Worm (Caenorhabditis elegans): ENCODE results near the gene srg-23.
A peak's percentile ranks its signal among the peaks of the same experiment; 100 is the strongest.

Gene srg-23

DNA sequence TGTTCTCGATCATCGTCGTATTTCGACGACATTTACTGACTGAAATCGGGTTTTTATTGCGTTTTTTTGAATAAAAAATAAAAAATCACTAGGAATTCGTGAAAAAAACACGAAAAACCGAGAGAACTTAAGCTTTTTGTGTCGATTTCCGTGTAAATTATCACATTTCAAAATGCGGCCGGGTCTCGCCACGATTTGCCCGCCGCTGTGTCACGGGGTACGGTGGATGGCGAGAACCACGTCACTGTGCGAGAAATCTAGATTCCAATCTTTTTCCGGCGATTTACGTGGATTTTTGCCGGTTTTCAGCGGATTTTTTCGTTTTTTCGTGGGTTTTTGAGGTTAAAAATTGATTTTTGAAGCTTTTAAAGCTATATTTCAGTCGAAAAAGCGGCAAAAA lies 19.0 kb downstream of the srg-23 start, which contains the start of gene Y25C1A.8 (continued):
- TF ChIP-seq F49E8.2 (tag; optimal IDR thresholded peaks at IDR 0.05; ENCODE audit: borderline replicate concordance): peak; percentile 67
- TF ChIP-seq mxl-2 (GFP tag; conservative IDR thresholded peaks at IDR 0.05): 0 out of 2 replicates have a peak, but pooled peaks have one; percentile 49
- no peak for TF ChIP-seq R02D3.7 (tag; optimal IDR thresholded peaks at IDR 0.05)
- TF ChIP-seq cey-2 (tag; optimal IDR thresholded peaks at IDR 0.05; ENCODE audit: borderline replicate concordance, insufficient read depth): no peak
- no peak for TF ChIP-seq fos-1 (tag; optimal IDR thresholded peaks at IDR 0.05)
- TF ChIP-seq dmd-6 (GFP tag; IDR thresholded peaks at IDR 0.05): peak; percentile 83
- peak; percentile 71 for TF ChIP-seq dmd-9 (GFP tag; IDR thresholded peaks at IDR 0.05)
- peak; percentile 70; the same call in 1 of the 2 replicates for TF ChIP-seq F44E2.7 (GFP tag; IDR thresholded peaks at IDR 0.05)
- TF ChIP-seq sdz-12 (GFP tag; optimal IDR thresholded peaks at IDR 0.05): no peak
- no peak for TF ChIP-seq egl-27 (tag; optimal IDR thresholded peaks at IDR 0.05)
- TF ChIP-seq snpc-1.2 (GFP tag; IDR thresholded peaks at IDR 0.05): peak; percentile 66
- peak; percentile 81 for TF ChIP-seq madf-9 (GFP tag; conservative IDR thresholded peaks at IDR 0.05)
- TF ChIP-seq lin-39 (tag; optimal IDR thresholded peaks at IDR 0.05): no peak
- TF ChIP-seq F37D6.2 (tag; optimal IDR thresholded peaks at IDR 0.05): peak; percentile 78
- no peak for TF ChIP-seq ama-1 (optimal IDR thresholded peaks at IDR 0.05)
- TF ChIP-seq mes-2 (tag; optimal IDR thresholded peaks at IDR 0.05; ENCODE audit: poor library complexity, severe bottlenecking): peak; percentile 96
- TF ChIP-seq nhr-28 (tag; optimal IDR thresholded peaks at IDR 0.05): peak; percentile 64
- TF ChIP-seq aha-1 (tag): peak; percentile 99
- peak; percentile 83 for TF ChIP-seq arid-1 (GFP tag; conservative IDR thresholded peaks at IDR 0.05)
- TF ChIP-seq Y75B8A.6 (GFP tag; IDR thresholded peaks at IDR 0.05): no peak
- TF ChIP-seq zfp-3 (GFP tag; conservative IDR thresholded peaks at IDR 0.05): peak; percentile 85
- TF ChIP-seq duxl-1 (tag; optimal IDR thresholded peaks at IDR 0.05; ENCODE audit: poor library complexity): peak; percentile 95
- TF ChIP-seq nhr-6 (tag; optimal IDR thresholded peaks at IDR 0.05): peak; percentile 82
- no peak for TF ChIP-seq D1046.2 (GFP tag; IDR thresholded peaks at IDR 0.05)
- peak in 1 of 2 experiments; percentile 92 for TF ChIP-seq unc-62 (GFP tag; optimal IDR thresholded peaks at IDR 0.05 in 1 of 2)
- TF ChIP-seq unc-62 (tag; optimal IDR thresholded peaks at IDR 0.05): no peak
- TF ChIP-seq ZK337.2 (GFP tag; IDR thresholded peaks at IDR 0.05): peak; percentile 61; the same call in 1 of the 2 replicates
- TF ChIP-seq daf-19 (GFP tag; conservative IDR thresholded peaks at IDR 0.05): no peak
- peak; percentile 6 for TF ChIP-seq pqm-1 (tag; optimal IDR thresholded peaks at IDR 0.05)
- TF ChIP-seq daf-12 (tag; optimal IDR thresholded peaks at IDR 0.05): no peak
- peak; percentile 47 for TF ChIP-seq zfp-2 (tag; optimal IDR thresholded peaks at IDR 0.05)
- TF ChIP-seq fkh-10 (GFP tag; optimal IDR thresholded peaks at IDR 0.05): peak; percentile 53
- TF ChIP-seq daf-16 (GFP tag; optimal IDR thresholded peaks at IDR 0.05): peak in 1 of 2 experiments; percentile 54
- peak; percentile 49 for TF ChIP-seq daf-16 (tag; optimal IDR thresholded peaks at IDR 0.05)
- TF ChIP-seq nhr-41 (GFP tag; IDR thresholded peaks at IDR 0.05): no peak
- peak; percentile 82 for TF ChIP-seq egl-43 (GFP tag; IDR thresholded peaks at IDR 0.05)
- TF ChIP-seq ceh-20 (GFP tag; IDR thresholded peaks at IDR 0.05): peak; percentile 86
- peak; percentile 92 for TF ChIP-seq rbr-2 (tag; optimal IDR thresholded peaks at IDR 0.05)
- TF ChIP-seq nhr-42 (GFP tag; IDR thresholded peaks at IDR 0.05): peak; percentile 75
- TF ChIP-seq lir-3 (tag; optimal IDR thresholded peaks at IDR 0.05): no peak
- no peak for TF ChIP-seq tag-97 (GFP tag; IDR thresholded peaks at IDR 0.05)
- no peak for TF ChIP-seq F26F4.8 (GFP tag; conservative IDR thresholded peaks at IDR 0.05)
- peak; percentile 63 for TF ChIP-seq mxl-3 (GFP tag; optimal IDR thresholded peaks at IDR 0.05)
- TF ChIP-seq spr-1 (tag; optimal IDR thresholded peaks at IDR 0.05): peak; percentile 92
- TF ChIP-seq dpl-1 (GFP tag; optimal IDR thresholded peaks at IDR 0.05): peak; percentile 84
- TF ChIP-seq tra-1 (GFP tag; IDR thresholded peaks at IDR 0.05): peak; percentile 55; the same call in 1 of the 2 replicates
- 0 out of 2 replicates have a peak, but pooled peaks have one; percentile 17 for TF ChIP-seq ceh-44 (GFP tag; IDR thresholded peaks at IDR 0.05)
- TF ChIP-seq nhr-25 (tag; optimal IDR thresholded peaks at IDR 0.05; ENCODE audit: borderline replicate concordance, insufficient read depth): peak; percentile 7
- peak; percentile 95 for TF ChIP-seq T26A8.4 (GFP tag; IDR thresholded peaks at IDR 0.05)
- TF ChIP-seq skn-1 (tag; optimal IDR thresholded peaks at IDR 0.05): no peak
- TF ChIP-seq ZK546.5 (tag; optimal IDR thresholded peaks at IDR 0.05): no peak
- TF ChIP-seq unc-39 (tag; optimal IDR thresholded peaks at IDR 0.05): no peak
